Worm (Caenorhabditis elegans) whole organism, mixed stage, embryonic: ENCODE data around the gene F14B8.5.

Experiments
- M03D4.4 ChIP-seq: sonication (generic microtip); optimal IDR thresholded peaks from 2 replicates; lab custom pipeline; 2017; ENCODE audit warnings: mild to moderate bottlenecking, missing genetic modification characterization, missing compliant biosample characterization
- bed-3 ChIP-seq: fragments of 200-800 bp; sonication (Bioruptor generic); optimal IDR thresholded peaks from 3 replicates; lab custom pipeline; 2018; ENCODE audit warnings: mild to moderate bottlenecking, missing genetic modification characterization, moderate library complexity, missing compliant biosample characterization
- ceh-39 ChIP-seq: fragments of 150-350 bp; optimal IDR thresholded peaks from 2 replicates; lab custom pipeline; 2014; ENCODE audit warnings: missing biosample characterization, missing genetic modification characterization
- ceh-43 ChIP-seq: fragments of 200-800 bp; sonication (Bioruptor generic); optimal IDR thresholded peaks from 2 replicates; lab custom pipeline; 2018; ENCODE audit warnings: mild to moderate bottlenecking, missing genetic modification characterization, moderate library complexity, missing compliant biosample characterization
- ceh-83 ChIP-seq: fragments of 200-800 bp; sonication (Bioruptor generic); optimal IDR thresholded peaks from 2 replicates; lab custom pipeline; 2018; ENCODE audit warnings: mild to moderate bottlenecking, missing genetic modification characterization, missing compliant biosample characterization
- ces-1 ChIP-seq: fragments of 150-350 bp; optimal IDR thresholded peaks from 2 replicates; lab custom pipeline; 2014; ENCODE audit warnings: missing biosample characterization, missing genetic modification reagents, missing genetic modification characterization
- cnd-1 ChIP-seq: fragments of 200-800 bp; sonication (Bioruptor generic); optimal IDR thresholded peaks from 2 replicates; lab custom pipeline; 2018; ENCODE audit warnings: mild to moderate bottlenecking, missing genetic modification characterization, missing compliant biosample characterization
- elt-1 ChIP-seq: sonication (generic microtip); optimal IDR thresholded peaks from 2 replicates; lab custom pipeline; 2017; ENCODE audit warnings: missing genetic modification characterization, mild to moderate bottlenecking, missing compliant biosample characterization, antibody characterized with exemption, moderate library complexity, borderline replicate concordance; ENCODE audit not compliant: insufficient read depth
- elt-3 ChIP-seq: fragments of 150-350 bp; optimal IDR thresholded peaks from 2 replicates; lab custom pipeline; 2014; ENCODE audit warnings: missing biosample characterization, missing genetic modification characterization
- flh-1 ChIP-seq: fragments of 200-800 bp; sonication (Bioruptor generic); optimal IDR thresholded peaks from 2 replicates; lab custom pipeline; 2018; ENCODE audit warnings: mild to moderate bottlenecking, missing genetic modification characterization, moderate library complexity, missing compliant biosample characterization
- ham-2 ChIP-seq: fragments of 200-800 bp; sonication (Bioruptor generic); optimal IDR thresholded peaks from 2 replicates; lab custom pipeline; 2018; ENCODE audit warnings: mild to moderate bottlenecking, missing genetic modification characterization, missing compliant biosample characterization
- hlh-1 ChIP-seq: fragments of 150-350 bp; optimal IDR thresholded peaks from 2 replicates; lab custom pipeline; 2014; ENCODE audit warnings: missing biosample characterization, missing genetic modification reagents, missing genetic modification characterization
- lin-13 ChIP-seq: fragments of 150-350 bp; optimal IDR thresholded peaks from 2 replicates; lab custom pipeline; 2014; ENCODE audit warnings: missing biosample characterization, missing genetic modification characterization
- lin-32 ChIP-seq: fragments of 200-800 bp; sonication (Bioruptor generic); optimal IDR thresholded peaks from 2 replicates; lab custom pipeline; 2018; ENCODE audit warnings: mild to moderate bottlenecking, missing genetic modification characterization, missing compliant biosample characterization
- mep-1 ChIP-seq: fragments of 150-350 bp; optimal IDR thresholded peaks from 2 replicates; lab custom pipeline; 2017; ENCODE audit warnings: missing biosample characterization, missing genetic modification reagents, missing genetic modification characterization, inconsistent platforms
- mls-2 ChIP-seq: sonication (generic microtip); optimal IDR thresholded peaks from 2 replicates; lab custom pipeline; 2016; ENCODE audit warnings: mild to moderate bottlenecking, missing genetic modification characterization, moderate library complexity, missing compliant biosample characterization
- nhr-12 ChIP-seq: fragments of 150-350 bp; optimal IDR thresholded peaks from 2 replicates; lab custom pipeline; 2014; ENCODE audit warnings: missing biosample characterization, missing genetic modification characterization
- nhr-2 ChIP-seq: fragments of 150-350 bp; optimal IDR thresholded peaks from 2 replicates; lab custom pipeline; 2014; ENCODE audit warnings: missing biosample characterization, missing genetic modification characterization
- nhr-28 ChIP-seq: fragments of 150-350 bp; optimal IDR thresholded peaks from 2 replicates; lab custom pipeline; 2014; ENCODE audit warnings: missing biosample characterization, missing genetic modification characterization
- pha-4 ChIP-seq: fragments of 150-350 bp; optimal IDR thresholded peaks from 2 replicates; lab custom pipeline; 2018; ENCODE audit warnings: missing biosample characterization, missing genetic modification reagents, missing genetic modification characterization
- sem-2 ChIP-seq: fragments of 200-800 bp; sonication (Bioruptor generic); optimal IDR thresholded peaks from 2 replicates; lab custom pipeline; 2018; ENCODE audit warnings: mild to moderate bottlenecking, missing genetic modification characterization, missing compliant biosample characterization
- sptf-1 ChIP-seq: sonication (generic microtip); optimal IDR thresholded peaks from 2 replicates; lab custom pipeline; 2017; ENCODE audit warnings: mild to moderate bottlenecking, missing genetic modification characterization, moderate library complexity, missing compliant biosample characterization
- unc-120 ChIP-seq: sonication (generic microtip); optimal IDR thresholded peaks from 2 replicates; lab custom pipeline; 2017; ENCODE audit warnings: missing genetic modification characterization, missing compliant biosample characterization; ENCODE audit not compliant: poor library complexity, severe bottlenecking
- unc-62 ChIP-seq: fragments of 150-350 bp; optimal IDR thresholded peaks from 2 replicates; lab custom pipeline; 2014; ENCODE audit warnings: missing biosample characterization, missing genetic modification reagents, missing genetic modification characterization

The F14B8.5 gene

ce11 chrX:6928578-6928977, at the start of gene F14B8.5:
TSS of gene F14B8.5 (minus strand) at chrX:6928704.
- peak; percentile 38 for TF ChIP-seq ceh-83 (GFP tag; lab: Kevin White, UChicago)
- TF ChIP-seq M03D4.4 (tag; lab: Kevin White, UChicago) = no peak
- TF ChIP-seq lin-32 = no peak

ce11 chrX:6971301-6971700, 42.8 kb upstream of the F14B8.5 start:
- peak; percentile 23 for TF ChIP-seq mls-2
- TF ChIP-seq ceh-83 (GFP tag; lab: Kevin White, UChicago) = no peak
- TF ChIP-seq ces-1 (GFP tag; lab: Kevin White, UChicago) = peak; percentile 42

ce11 chrX:6970134-6970533, 41.6 kb upstream of the F14B8.5 start:
- TF ChIP-seq elt-1 (tag; lab: Kevin White, UChicago) (no peak), bed-3 (GFP tag; lab: Kevin White, UChicago) (no peak), nhr-12 (tag; lab: Kevin White, UChicago) (no peak), nhr-28 (tag; lab: Kevin White, UChicago) (no peak), sem-2 (GFP tag; lab: Kevin White, UChicago) (no peak), ceh-43 (GFP tag; lab: Kevin White, UChicago) (no peak), ces-1 (GFP tag; lab: Kevin White, UChicago) (peak; percentile 84), lin-13 (tag; lab: Kevin White, UChicago) (no peak)

ce11 chrX:6968553-6968952, 40.0 kb upstream of the F14B8.5 start:
- TF ChIP-seq nhr-2 (tag; lab: Kevin White, UChicago) (no peak), lin-13 (tag; lab: Kevin White, UChicago) (no peak)

ce11 chrX:6967057-6967456, 38.6 kb upstream of the F14B8.5 start, which contains the start of gene F01E11.3:
TSS of gene F01E11.3 (plus strand) at chrX:6967357.
- TF ChIP-seq ceh-83 (GFP tag; lab: Kevin White, UChicago) = no peak
- no peak for TF ChIP-seq M03D4.4 (tag; lab: Kevin White, UChicago)
- TF ChIP-seq ces-1 (GFP tag; lab: Kevin White, UChicago) = no peak
- no peak for TF ChIP-seq elt-3 (tag; lab: Kevin White, UChicago)
- no peak for TF ChIP-seq unc-120 (tag; lab: Kevin White, UChicago)
- TF ChIP-seq sptf-1 (tag; lab: Kevin White, UChicago) = no peak
- TF ChIP-seq flh-1 (GFP tag; lab: Kevin White, UChicago) = no peak
- no peak for TF ChIP-seq unc-62 (GFP tag; lab: Kevin White, UChicago)

ce11 chrX:6963842-6964241, 35.3 kb upstream of the F14B8.5 start:
- no peak for TF ChIP-seq unc-120 (tag; lab: Kevin White, UChicago)
- peak; percentile 87 for TF ChIP-seq ces-1 (GFP tag; lab: Kevin White, UChicago)
- TF ChIP-seq mls-2 = no peak

- peak; percentile 94 for TF ChIP-seq hlh-1 (tag; lab: Kevin White, UChicago)
- TF ChIP-seq nhr-2 (tag; lab: Kevin White, UChicago) = no peak
Measured at ce11 chrX:6962347-6962746, 33.8 kb upstream of the F14B8.5 start.

- TF ChIP-seq hlh-1 (tag; lab: Kevin White, UChicago) = peak; percentile 58
- TF ChIP-seq M03D4.4 (tag; lab: Kevin White, UChicago) = no peak
- TF ChIP-seq unc-62 (GFP tag; lab: Kevin White, UChicago) = peak; percentile 93
- peak; percentile 13 for TF ChIP-seq unc-120 (tag; lab: Kevin White, UChicago)
Measured at ce11 chrX:6959534-6959933, 31.0 kb upstream of the F14B8.5 start.

ce11 chrX:6958914-6959313, 30.4 kb upstream of the F14B8.5 start:
- TF ChIP-seq ham-2 (GFP tag; lab: Kevin White, UChicago) (no peak), sem-2 (GFP tag; lab: Kevin White, UChicago) (no peak), nhr-28 (tag; lab: Kevin White, UChicago) (no peak), ceh-39 (tag; lab: Kevin White, UChicago) (no peak), sptf-1 (tag; lab: Kevin White, UChicago) (no peak), unc-120 (tag; lab: Kevin White, UChicago) (no peak), elt-3 (tag; lab: Kevin White, UChicago) (no peak), flh-1 (GFP tag; lab: Kevin White, UChicago) (no peak), cnd-1 (no peak), mep-1 (tag; lab: Kevin White, UChicago) (no peak), ces-1 (GFP tag; lab: Kevin White, UChicago) (no peak), pha-4 (tag; lab: Kevin White, UChicago) (no peak), nhr-12 (tag; lab: Kevin White, UChicago) (no peak), ceh-43 (GFP tag; lab: Kevin White, UChicago) (no peak)
